Fruit fly (Drosophila melanogaster) whole organism, wandering third instar larva: ENCODE results near the gene Ptp4E.

ENCODE experiments used
- h ChIP-seq: fragments of 200-800 bp; sonication (Bioruptor generic); optimal IDR thresholded peaks from 3 replicates; lab custom pipeline; 2016; ENCODE audit warnings: missing biosample characterization, mild to moderate bottlenecking, missing genetic modification characterization
- pan ChIP-seq: fragments of >200 bp; optimal IDR thresholded peaks from 2 replicates; lab custom pipeline; 2017
- psq ChIP-seq: fragments of 200-800 bp; sonication (Bioruptor generic); optimal IDR thresholded peaks from 3 replicates; lab custom pipeline; 2017; ENCODE audit warnings: missing biosample characterization, mild to moderate bottlenecking, missing genetic modification characterization, moderate library complexity

dm6 chrX:5002748-5003147, 63.8 kb downstream of the Ptp4E start:
- TF ChIP-seq psq (GFP tag; lab: Kevin White, UChicago) (no peak), pan (lab: Kevin White, UChicago) (no peak), h (GFP tag; lab: Kevin White, UChicago) (no peak)
